Worm (Caenorhabditis elegans) whole organism, L4 larva: Measurements from ENCODE around the gene mps-1.

Source experiments
- D1046.2 ChIP-seq: fragments of 200-800 bp; sonication (Bioruptor generic); IDR thresholded peaks from 2 replicates; pipeline ENCODE4 v1.3.6; 2022; ENCODE audit warnings: missing genetic modification characterization, missing compliant biosample characterization
- F10B5.3 ChIP-seq: sonication (generic microtip); optimal IDR thresholded peaks from 2 replicates; lab custom pipeline; 2016; ENCODE audit warnings: mild to moderate bottlenecking, missing genetic modification characterization, missing compliant biosample characterization
- F26F4.8 ChIP-seq: fragments of 200-800 bp; sonication (Bioruptor generic); conservative IDR thresholded peaks from 2 replicates; pipeline ENCODE4 v1.3.6; 2022; ENCODE audit warnings: missing genetic modification characterization, missing compliant biosample characterization
- T20F7.1 ChIP-seq: fragments of 200-800 bp; sonication (Bioruptor generic); optimal IDR thresholded peaks from 2 replicates; lab custom pipeline; 2018; ENCODE audit warnings: mild to moderate bottlenecking, missing genetic modification characterization, missing compliant biosample characterization
- T26A8.4 ChIP-seq: fragments of 200-800 bp; sonication (Bioruptor generic); IDR thresholded peaks from 2 replicates; pipeline ENCODE4 v1.3.6; 2022; ENCODE audit warnings: missing genetic modification characterization, missing compliant biosample characterization
- Y5F2A.4 ChIP-seq: fragments of 200-800 bp; sonication (Bioruptor generic); optimal IDR thresholded peaks from 2 replicates; lab custom pipeline; 2018; ENCODE audit warnings: mild to moderate bottlenecking, missing genetic modification characterization, missing compliant biosample characterization
- ZK546.5 ChIP-seq, 2 experiments: sonication (generic microtip); optimal IDR thresholded peaks; 2 replicates each; lab custom pipeline; 2017; ENCODE audit warnings: missing biosample characterization in 2 of 2, missing genetic modification characterization in 2 of 2
- aha-1 ChIP-seq: fragments of 150-350 bp; peaks from one replicate; lab custom pipeline; 2014; ENCODE audit warnings: missing biosample characterization, missing genetic modification characterization
- ceh-20 ChIP-seq: fragments of 200-800 bp; sonication (Bioruptor generic); IDR thresholded peaks from 2 replicates; pipeline ENCODE4 v1.3.6; 2022; ENCODE audit warnings: missing genetic modification reagents, missing genetic modification characterization, missing compliant biosample characterization
- ceh-44 ChIP-seq: fragments of 200-800 bp; sonication (Bioruptor generic); IDR thresholded peaks from 2 replicates; pipeline ENCODE4 v1.3.6; 2022; ENCODE audit warnings: missing genetic modification reagents, missing genetic modification characterization, missing compliant biosample characterization
- ces-1 ChIP-seq: fragments of 150-350 bp; sonication (generic microtip); optimal IDR thresholded peaks from 4 replicates; lab custom pipeline; 2014; ENCODE audit warnings: missing biosample characterization, missing genetic modification reagents, missing genetic modification characterization
- daf-12 ChIP-seq: fragments of 150-350 bp; optimal IDR thresholded peaks from 2 replicates; lab custom pipeline; 2014; ENCODE audit warnings: missing biosample characterization, missing genetic modification reagents, missing genetic modification characterization
- dmd-6 ChIP-seq: fragments of 200-800 bp; sonication (Bioruptor generic); IDR thresholded peaks from 2 replicates; pipeline ENCODE4 v1.3.6; 2022; ENCODE audit warnings: missing genetic modification reagents, missing genetic modification characterization, missing compliant biosample characterization
- dmd-8 ChIP-seq: fragments of 200-800 bp; sonication (Bioruptor generic); IDR thresholded peaks from 2 replicates; pipeline ENCODE4 v1.3.6; 2022; ENCODE audit warnings: missing genetic modification characterization, missing compliant biosample characterization
- dpl-1 ChIP-seq: fragments of 150-350 bp; optimal IDR thresholded peaks from 2 replicates; lab custom pipeline; 2014; ENCODE audit warnings: missing biosample characterization, missing genetic modification reagents, missing genetic modification characterization
- dve-1 ChIP-seq: sonication (generic microtip); optimal IDR thresholded peaks from 2 replicates; lab custom pipeline; 2017; ENCODE audit warnings: antibody characterized with exemption, mild to moderate bottlenecking, missing genetic modification characterization, missing compliant biosample characterization; ENCODE audit not compliant: insufficient read depth
- egl-43 ChIP-seq: fragments of 200-800 bp; sonication (Bioruptor generic); IDR thresholded peaks from 2 replicates; pipeline ENCODE4 v1.3.6; 2022; ENCODE audit warnings: missing genetic modification reagents, missing genetic modification characterization, missing compliant biosample characterization
- fkh-10 ChIP-seq: fragments of 150-350 bp; optimal IDR thresholded peaks from 2 replicates; lab custom pipeline; 2014; ENCODE audit warnings: missing biosample characterization, missing genetic modification reagents, missing genetic modification characterization
- hif-1 ChIP-seq, 2 experiments: sonication (generic microtip); optimal IDR thresholded peaks; 2 replicates each; lab custom pipeline; 2016 to 2017; ENCODE audit warnings: missing compliant biosample characterization in 2 of 2, missing genetic modification characterization in 2 of 2, missing genetic modification reagents in 2 of 2, missing genotype in 2 of 2, mild to moderate bottlenecking in 1 of 2
- hlh-11 ChIP-seq: fragments of 200-800 bp; sonication (Bioruptor generic); optimal IDR thresholded peaks from 2 replicates; lab custom pipeline; 2018; ENCODE audit warnings: mild to moderate bottlenecking, missing genetic modification characterization, missing compliant biosample characterization
- hlh-30 ChIP-seq: sonication (generic microtip); optimal IDR thresholded peaks from 2 replicates; lab custom pipeline; 2017; ENCODE audit warnings: antibody characterized with exemption, mild to moderate bottlenecking, missing genetic modification characterization, missing compliant biosample characterization; ENCODE audit not compliant: insufficient read depth
- jun-1 ChIP-seq: fragments of 150-350 bp; optimal IDR thresholded peaks from 2 replicates; lab custom pipeline; 2014; ENCODE audit warnings: missing biosample characterization, missing genetic modification reagents, missing genetic modification characterization
- lin-29 ChIP-seq: fragments of 200-800 bp; sonication (Bioruptor generic); IDR thresholded peaks from 2 replicates; pipeline ENCODE4 v1.3.6; 2022; ENCODE audit warnings: missing genetic modification reagents, missing genetic modification characterization, missing compliant biosample characterization
- lsy-2 ChIP-seq, 2 experiments: fragments of 150-350 bp in 1 of 2; sonication (generic microtip) in 1 of 2; optimal IDR thresholded peaks; 2 replicates each; lab custom pipeline; 2014 to 2017; ENCODE audit warnings: missing biosample characterization in 2 of 2, missing genetic modification characterization in 2 of 2
- madf-9 ChIP-seq: fragments of 200-800 bp; sonication (Bioruptor generic); conservative IDR thresholded peaks from 2 replicates; pipeline ENCODE4 v1.3.6; 2022; ENCODE audit warnings: missing genetic modification reagents, missing genetic modification characterization, missing compliant biosample characterization
- mdt-29 ChIP-seq: fragments of 200-800 bp; sonication (Bioruptor generic); IDR thresholded peaks from 2 replicates; pipeline ENCODE4 v1.3.6; 2022; ENCODE audit warnings: missing genetic modification reagents, missing genetic modification characterization, missing compliant biosample characterization
- mep-1 ChIP-seq: fragments of 150-350 bp; sonication (generic microtip); optimal IDR thresholded peaks from 3 replicates; lab custom pipeline; 2014; ENCODE audit warnings: missing biosample characterization, missing genetic modification characterization
- mxl-2 ChIP-seq: fragments of 200-800 bp; sonication (Bioruptor generic); conservative IDR thresholded peaks from 2 replicates; pipeline ENCODE4 v1.3.6; 2022; ENCODE audit warnings: missing genetic modification reagents, missing genetic modification characterization, missing compliant biosample characterization
- nhr-10 ChIP-seq: fragments of 150-350 bp; optimal IDR thresholded peaks from 2 replicates; lab custom pipeline; 2014; ENCODE audit warnings: missing biosample characterization, missing genetic modification characterization
- nhr-102 ChIP-seq: sonication (generic microtip); optimal IDR thresholded peaks from 2 replicates; lab custom pipeline; 2016; ENCODE audit warnings: mild to moderate bottlenecking, missing genetic modification characterization, moderate library complexity, missing compliant biosample characterization
- nhr-11 ChIP-seq: fragments of 150-350 bp; optimal IDR thresholded peaks from 2 replicates; lab custom pipeline; 2014; ENCODE audit warnings: missing biosample characterization, missing genetic modification characterization
- nhr-237 ChIP-seq: sonication (generic microtip); optimal IDR thresholded peaks from 2 replicates; lab custom pipeline; 2017; ENCODE audit warnings: missing biosample characterization, missing genetic modification characterization
- nhr-25 ChIP-seq: sonication (generic microtip); optimal IDR thresholded peaks from 2 replicates; lab custom pipeline; 2017; ENCODE audit warnings: missing genetic modification characterization, mild to moderate bottlenecking, missing compliant biosample characterization, antibody characterized with exemption, moderate library complexity, borderline replicate concordance; ENCODE audit not compliant: insufficient read depth
- nhr-41 ChIP-seq: fragments of 200-800 bp; sonication (Bioruptor generic); IDR thresholded peaks from 2 replicates; pipeline ENCODE4 v1.3.6; 2022; ENCODE audit warnings: missing genetic modification reagents, missing genetic modification characterization, missing compliant biosample characterization
- nhr-42 ChIP-seq: fragments of 200-800 bp; sonication (Bioruptor generic); IDR thresholded peaks from 2 replicates; pipeline ENCODE4 v1.3.6; 2022; ENCODE audit warnings: missing genetic modification characterization, missing compliant biosample characterization
- nhr-48 ChIP-seq: sonication (generic microtip); optimal IDR thresholded peaks from 2 replicates; lab custom pipeline; 2016; ENCODE audit warnings: mild to moderate bottlenecking, missing genetic modification characterization, missing compliant biosample characterization
- nhr-6 ChIP-seq: fragments of 150-350 bp; optimal IDR thresholded peaks from 2 replicates; lab custom pipeline; 2014; ENCODE audit warnings: missing biosample characterization, missing genetic modification characterization
- nhr-76 ChIP-seq: fragments of 150-350 bp; optimal IDR thresholded peaks from 2 replicates; lab custom pipeline; 2014; ENCODE audit warnings: missing biosample characterization, missing genetic modification characterization
- nhr-77 ChIP-seq: fragments of 150-350 bp; optimal IDR thresholded peaks from 2 replicates; lab custom pipeline; 2014; ENCODE audit warnings: missing biosample characterization, missing genetic modification characterization
- pqm-1 ChIP-seq: sonication (generic microtip); optimal IDR thresholded peaks from 2 replicates; lab custom pipeline; 2017; ENCODE audit warnings: missing biosample characterization, missing genetic modification characterization
- sdz-12 ChIP-seq: fragments of 200-800 bp; sonication (Bioruptor generic); optimal IDR thresholded peaks from 2 replicates; lab custom pipeline; 2018; ENCODE audit warnings: mild to moderate bottlenecking, missing genetic modification characterization, missing compliant biosample characterization
- set-16 ChIP-seq: fragments of 200-800 bp; sonication (Bioruptor generic); IDR thresholded peaks from 2 replicates; pipeline ENCODE4 v1.3.6; 2022; ENCODE audit warnings: missing genetic modification reagents, missing genetic modification characterization, missing compliant biosample characterization
- snpc-1.2 ChIP-seq: fragments of 200-800 bp; sonication (Bioruptor generic); IDR thresholded peaks from 2 replicates; pipeline ENCODE4 v1.3.6; 2022; ENCODE audit warnings: missing genetic modification reagents, missing genetic modification characterization, missing compliant biosample characterization
- spr-1 ChIP-seq: sonication (generic microtip); optimal IDR thresholded peaks from 2 replicates; lab custom pipeline; 2016; ENCODE audit warnings: mild to moderate bottlenecking, missing genetic modification characterization, missing compliant biosample characterization
- spr-3 ChIP-seq: fragments of 200-800 bp; sonication (Bioruptor generic); optimal IDR thresholded peaks from 2 replicates; lab custom pipeline; 2018; ENCODE audit warnings: mild to moderate bottlenecking, missing genetic modification characterization, missing compliant biosample characterization
- tag-97 ChIP-seq: fragments of 200-800 bp; sonication (Bioruptor generic); IDR thresholded peaks from 2 replicates; pipeline ENCODE4 v1.3.6; 2022; ENCODE audit warnings: missing genetic modification characterization, missing compliant biosample characterization
- vab-7 ChIP-seq: fragments of 200-800 bp; sonication (Bioruptor generic); IDR thresholded peaks from 2 replicates; pipeline ENCODE4 v1.3.6; 2022; ENCODE audit warnings: missing genetic modification reagents, missing genetic modification characterization, missing compliant biosample characterization
- zip-11 ChIP-seq: fragments of 200-800 bp; sonication (Bioruptor generic); IDR thresholded peaks from 2 replicates; pipeline ENCODE4 v1.3.6; 2022; ENCODE audit warnings: missing genetic modification characterization, missing compliant biosample characterization

mps-1 gene

ce11 chrII:6331222-6331830 lies 37.2 kb upstream of the mps-1 start, which contains the start of gene set-4 (continued):
- peak; percentile 85 for TF ChIP-seq nhr-25 (tag; lab: Kevin White, UChicago)
- TF ChIP-seq mdt-29 (GFP tag; lab: Robert Waterston, UW) = peak; percentile 62; the same call in 1 of the 2 replicates
- no peak for TF ChIP-seq dmd-8
- no peak for TF ChIP-seq ces-1 (GFP tag; lab: Kevin White, UChicago)
- TF ChIP-seq ceh-44 = no peak
- peak; percentile 85 for TF ChIP-seq T20F7.1 (GFP tag; lab: Kevin White, UChicago)
- TF ChIP-seq nhr-11 (tag; lab: Kevin White, UChicago) = peak; percentile 89
- no peak for TF ChIP-seq mxl-2
- TF ChIP-seq vab-7 = 0 out of 2 replicates have a peak, but pooled peaks have one; percentile 29
- no peak for TF ChIP-seq snpc-1.2 (GFP tag; lab: Robert Waterston, UW)
- peak; percentile 79 to 95 for TF ChIP-seq lsy-2 (tag; optimal IDR thresholded peaks at IDR 0.05; lab: Kevin White, UChicago)
- peak; percentile 68 for TF ChIP-seq spr-3 (GFP tag; lab: Kevin White, UChicago)
- peak; percentile 79 for TF ChIP-seq nhr-6 (tag; lab: Kevin White, UChicago)
- peak; percentile 64; the same call in 1 of the 2 replicates for TF ChIP-seq madf-9
- no peak for TF ChIP-seq nhr-237 (tag; lab: Kevin White, UChicago)
- peak; percentile 94 for TF ChIP-seq dve-1 (tag; lab: Kevin White, UChicago)
- peak; percentile 88 for TF ChIP-seq ceh-20 (GFP tag; lab: Robert Waterston, UW)
- TF ChIP-seq F10B5.3 (tag; lab: Kevin White, UChicago) = peak; percentile 41
- peak; percentile 22; the same call in 1 of the 2 replicates for TF ChIP-seq nhr-41 (GFP tag; lab: Robert Waterston, UW)
- peak; percentile 88 for TF ChIP-seq T26A8.4 (GFP tag; lab: Robert Waterston, UW)
- TF ChIP-seq nhr-48 (tag; lab: Kevin White, UChicago) = peak; percentile 71
- peak; percentile 23 for TF ChIP-seq nhr-10 (tag; lab: Kevin White, UChicago)
- peak; percentile 96 for TF ChIP-seq hlh-11
- TF ChIP-seq Y5F2A.4 (GFP tag; lab: Kevin White, UChicago) = no peak
- peak; percentile 99 for TF ChIP-seq aha-1
- TF ChIP-seq spr-1 (tag; lab: Kevin White, UChicago) = peak; percentile 87
- TF ChIP-seq nhr-42 (GFP tag; lab: Robert Waterston, UW) = peak; percentile 85
- TF ChIP-seq nhr-102 (tag; lab: Kevin White, UChicago) = peak; percentile 87
- TF ChIP-seq jun-1 = peak; percentile 77
- peak; percentile 96 for TF ChIP-seq mep-1 (tag; lab: Kevin White, UChicago)

- TF ChIP-seq aha-1 (peak; percentile 53), dmd-6 (GFP tag; lab: Robert Waterston, UW) (peak; percentile 88), daf-12 (tag; lab: Kevin White, UChicago) (no peak), ZK546.5 (tag; optimal IDR thresholded peaks at IDR 0.05; lab: Kevin White, UChicago) (no peak), dve-1 (tag; lab: Kevin White, UChicago) (peak; percentile 82), nhr-48 (tag; lab: Kevin White, UChicago) (peak; percentile 59), hlh-30 (tag; lab: Kevin White, UChicago) (peak; percentile 13), zip-11 (GFP tag; lab: Robert Waterston, UW) (no peak), nhr-77 (no peak), F26F4.8 (no peak), set-16 (GFP tag; lab: Robert Waterston, UW) (no peak), mep-1 (tag; lab: Kevin White, UChicago) (peak; percentile 27), nhr-76 (tag; lab: Kevin White, UChicago) (no peak), T20F7.1 (GFP tag; lab: Kevin White, UChicago) (peak; percentile 9), hif-1 (tag; optimal IDR thresholded peaks at IDR 0.05; lab: Kevin White, UChicago) (peak in 1 of 2 experiments; percentile 16), pqm-1 (tag; lab: Kevin White, UChicago) (peak; percentile 99), fkh-10 (GFP tag; lab: Kevin White, UChicago) (no peak), tag-97 (GFP tag; lab: Robert Waterston, UW) (no peak), nhr-25 (tag; lab: Kevin White, UChicago) (no peak), mxl-2 (no peak), nhr-237 (tag; lab: Kevin White, UChicago) (no peak), nhr-102 (tag; lab: Kevin White, UChicago) (peak; percentile 35), dpl-1 (no peak), sdz-12 (GFP tag; lab: Kevin White, UChicago) (no peak), lin-29 (GFP tag; lab: Robert Waterston, UW) (no peak), D1046.2 (no peak), egl-43 (GFP tag; lab: Robert Waterston, UW) (no peak)
Observed at ce11 chrII:6328672-6329071, 34.5 kb upstream of the mps-1 start.
